Worm (Caenorhabditis elegans): ENCODE results near the gene crn-5.
A peak's percentile ranks its signal among the peaks of the same experiment; 100 is the strongest.

Gene crn-5

DNA sequence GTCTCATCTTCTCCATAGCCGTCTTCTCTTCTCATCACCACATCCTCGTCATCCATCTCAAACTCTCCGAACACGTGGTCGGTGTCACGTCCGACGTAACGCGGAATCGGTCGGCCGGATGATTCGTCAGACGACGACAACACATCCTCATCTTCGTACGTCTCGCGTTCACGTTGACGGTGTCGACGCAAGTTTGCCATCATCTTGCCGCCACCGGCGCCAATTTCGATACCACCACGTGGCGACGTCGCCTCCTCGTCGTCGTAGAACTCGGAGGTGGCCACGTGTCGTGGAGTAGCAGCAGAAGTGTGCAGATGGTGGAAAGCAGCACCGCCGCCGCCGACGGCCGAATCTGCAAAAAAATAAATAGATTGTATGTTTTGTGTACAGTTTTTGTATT lies 45.2 kb upstream of the crn-5 start:
- TF ChIP-seq hlh-12 (tag; optimal IDR thresholded peaks at IDR 0.05): no peak
- TF ChIP-seq B0019.2 (GFP tag; conservative IDR thresholded peaks at IDR 0.05): no peak
- no peak for TF ChIP-seq lsl-1 (GFP tag; optimal IDR thresholded peaks at IDR 0.05)
- no peak for TF ChIP-seq Y56A3A.18 (GFP tag; IDR thresholded peaks at IDR 0.05)
- no peak for TF ChIP-seq him-1 (tag; optimal IDR thresholded peaks at IDR 0.05)
- no peak for TF ChIP-seq rcor-1 (GFP tag; IDR thresholded peaks at IDR 0.05)
- peak; percentile 50 for TF ChIP-seq somi-1 (GFP tag; optimal IDR thresholded peaks at IDR 0.05)
- TF ChIP-seq fkh-3 (tag; optimal IDR thresholded peaks at IDR 0.05): peak; percentile 62
- no peak for TF ChIP-seq xnd-1 (tag; optimal IDR thresholded peaks at IDR 0.05)
- peak; percentile 66; the same call in 1 of the 2 replicates for TF ChIP-seq B0336.3 (GFP tag; IDR thresholded peaks at IDR 0.05)
- no peak for TF ChIP-seq dpl-1 (GFP tag; optimal IDR thresholded peaks at IDR 0.05)
- TF ChIP-seq efl-1 (GFP tag; optimal IDR thresholded peaks at IDR 0.05): no peak
- peak; percentile 85 for TF ChIP-seq F52B5.7 (tag; optimal IDR thresholded peaks at IDR 0.05)
- TF ChIP-seq die-1 (tag; optimal IDR thresholded peaks at IDR 0.05): no peak
- peak; percentile 35 for TF ChIP-seq ztf-3 (GFP tag; optimal IDR thresholded peaks at IDR 0.05)
- TF ChIP-seq attf-5 (GFP tag; optimal IDR thresholded peaks at IDR 0.05): peak; percentile 30
- no peak for TF ChIP-seq ztf-6 (GFP tag; IDR thresholded peaks at IDR 0.05)
- peak; percentile 40 for TF ChIP-seq zim-3 (tag; optimal IDR thresholded peaks at IDR 0.05)
- no peak; the same call in 1 of the 2 replicates for TF ChIP-seq aptf-3 (GFP tag; IDR thresholded peaks at IDR 0.05)
- TF ChIP-seq ceh-79 (tag; optimal IDR thresholded peaks at IDR 0.05): no peak
- TF ChIP-seq cebp-1 (GFP tag; IDR thresholded peaks at IDR 0.05): no peak
- peak; percentile 41 for TF ChIP-seq cebp-1 (tag; optimal IDR thresholded peaks at IDR 0.05)
- TF ChIP-seq nhr-120 (GFP tag; IDR thresholded peaks at IDR 0.05): 0 out of 2 replicates have a peak, but pooled peaks have one; percentile 23
- no peak for TF ChIP-seq F10E7.11 (tag; optimal IDR thresholded peaks at IDR 0.05)
- no peak for TF ChIP-seq bed-2 (GFP tag; IDR thresholded peaks at IDR 0.05)
- TF ChIP-seq lin-54 (GFP tag; optimal IDR thresholded peaks at IDR 0.05): no peak
- TF ChIP-seq snpc-1.3 (tag; optimal IDR thresholded peaks at IDR 0.05; ENCODE audit: insufficient read depth): no peak
- no peak for TF ChIP-seq snpc-1.1 (tag; optimal IDR thresholded peaks at IDR 0.05; ENCODE audit: insufficient read depth)
- no peak for TF ChIP-seq F49E8.2 (tag; optimal IDR thresholded peaks at IDR 0.05; ENCODE audit: insufficient read depth)
- TF ChIP-seq Y79H2A.3 (GFP tag; conservative IDR thresholded peaks at IDR 0.05): no peak
- TF ChIP-seq tbx-9 (tag; optimal IDR thresholded peaks at IDR 0.05; ENCODE audit: borderline replicate concordance): no peak
- no peak for TF ChIP-seq lin-40 (tag; optimal IDR thresholded peaks at IDR 0.05)
- peak; percentile 51 for TF ChIP-seq chd-7 (tag; optimal IDR thresholded peaks at IDR 0.05)
- peak; percentile 5 for TF ChIP-seq madf-10 (tag; optimal IDR thresholded peaks at IDR 0.05)
- no peak for TF ChIP-seq D2030.7 (GFP tag; IDR thresholded peaks at IDR 0.05)
- TF ChIP-seq lag-1 (GFP tag; IDR thresholded peaks at IDR 0.05): no peak
- 0 out of 2 replicates have a peak, but pooled peaks have one; percentile 52 for TF ChIP-seq let-526 (GFP tag; IDR thresholded peaks at IDR 0.05)
- TF ChIP-seq ceh-27 (GFP tag; optimal IDR thresholded peaks at IDR 0.05): no peak
- peak; percentile 17 for TF ChIP-seq athp-1 (tag; optimal IDR thresholded peaks at IDR 0.05)
- TF ChIP-seq hlh-26 (GFP tag; conservative IDR thresholded peaks at IDR 0.05): no peak
- no peak for TF ChIP-seq sea-2 (GFP tag; IDR thresholded peaks at IDR 0.05)
- TF ChIP-seq unc-62 (GFP tag; optimal IDR thresholded peaks at IDR 0.05): no peak
- TF ChIP-seq pha-4 (tag; optimal IDR thresholded peaks at IDR 0.05): no peak
- no peak for TF ChIP-seq F22D6.2 (tag; optimal IDR thresholded peaks at IDR 0.05)
- peak; percentile 59 for TF ChIP-seq dpff-1 (tag; optimal IDR thresholded peaks at IDR 0.05)
- peak; percentile 6 for TF ChIP-seq T07F8.4 (tag; optimal IDR thresholded peaks at IDR 0.05)
- TF ChIP-seq nfyb-1 (GFP tag; IDR thresholded peaks at IDR 0.05): peak; percentile 70
- TF ChIP-seq unc-130 (GFP tag; optimal IDR thresholded peaks at IDR 0.05): no peak
- no peak for TF ChIP-seq mes-4 (tag; optimal IDR thresholded peaks at IDR 0.05)
- no peak for TF ChIP-seq akir-1 (GFP tag; optimal IDR thresholded peaks at IDR 0.05)
